Worm (Caenorhabditis elegans): ENCODE results near the gene C27B7.7.

The C27B7.7 gene

ce11 chrIV:8914187-8914586 is 7.3 kb downstream of the C27B7.7 start:
- no peak for TF ChIP-seq unc-62 (GFP tag; optimal IDR thresholded peaks at IDR 0.05)

DNA sequence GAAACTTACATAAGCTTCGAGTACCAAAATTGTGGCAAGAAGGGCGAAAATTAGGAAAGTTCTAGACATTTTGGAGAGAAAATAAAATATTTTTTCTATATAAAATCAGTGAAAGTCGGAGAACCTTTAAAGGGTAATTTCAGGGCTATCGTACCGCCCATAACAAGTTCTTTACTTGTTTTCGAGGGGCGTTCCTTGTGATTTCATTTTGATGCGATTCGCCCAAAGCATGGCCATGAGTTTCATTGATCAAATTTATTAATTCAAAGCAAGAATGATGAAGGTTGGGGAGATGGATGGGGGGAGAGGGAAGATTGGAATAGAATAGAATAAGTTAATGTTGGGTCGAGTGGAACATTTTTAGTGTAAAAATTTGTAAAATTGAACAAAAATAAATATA is 9.2 kb downstream of the C27B7.7 start, which contains the start of gene C27B7.9:
C27B7.9 (minus strand) TSS at position 101 of the 400 bp plus-strand sequence.
- no peak for TF ChIP-seq unc-62 (GFP tag; optimal IDR thresholded peaks at IDR 0.05)

- no peak for TF ChIP-seq unc-62 (GFP tag; optimal IDR thresholded peaks at IDR 0.05)
Measured at ce11 chrIV:8918790-8919189, 11.9 kb downstream of the C27B7.7 start, which contains the start of gene rap-1. rap-1 (minus strand) TSS chrIV:8918890.

ce11 chrIV:8920284-8920806 is 13.5 kb downstream of the C27B7.7 start:
- TF ChIP-seq unc-62 (GFP tag; optimal IDR thresholded peaks at IDR 0.05), result no peak

DNA sequence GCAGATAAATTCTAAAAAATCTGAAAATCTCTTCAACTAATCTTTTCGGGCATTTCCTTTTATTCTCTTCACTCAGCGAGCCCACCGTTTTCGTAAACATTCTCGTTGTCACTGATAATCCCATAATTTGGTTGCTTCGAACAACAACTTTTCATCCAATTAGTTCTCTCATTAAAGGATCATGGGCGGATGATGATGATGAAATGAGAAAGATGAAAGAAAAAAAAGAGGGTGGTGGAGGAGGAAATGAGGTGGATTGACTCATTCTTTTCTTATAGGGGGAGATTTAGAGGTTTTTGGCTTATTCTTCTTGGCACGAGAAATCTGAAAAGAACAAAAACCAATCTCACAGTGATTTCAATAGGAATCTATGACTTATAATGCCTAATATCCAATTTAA is 14.3 kb downstream of the C27B7.7 start:
- no peak for TF ChIP-seq unc-62 (GFP tag; optimal IDR thresholded peaks at IDR 0.05)

DNA sequence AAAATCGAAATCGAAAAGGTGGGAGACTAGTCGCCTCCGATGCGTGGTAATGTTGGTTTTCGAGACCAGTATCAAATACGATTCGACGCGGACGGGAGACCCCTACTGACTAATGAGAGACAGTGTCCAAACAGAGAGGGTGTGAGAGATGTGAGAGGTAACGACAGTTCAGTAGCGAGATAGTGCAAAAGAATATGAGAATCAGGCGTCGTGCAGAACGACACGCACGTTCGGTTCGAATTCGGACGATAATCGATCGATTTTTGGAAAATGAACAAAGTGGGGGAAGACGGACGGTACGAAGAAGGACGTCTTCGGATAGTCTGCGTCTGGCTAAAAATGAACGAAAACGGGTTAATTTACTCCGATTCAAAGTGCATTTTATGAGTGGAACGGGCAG is 15.1 kb downstream of the C27B7.7 start, which contains the start of gene D1046.16:
D1046.16 (plus strand) TSS at position 195 of the 400 bp plus-strand sequence.
- no peak for TF ChIP-seq unc-62 (GFP tag; optimal IDR thresholded peaks at IDR 0.05)

DNA sequence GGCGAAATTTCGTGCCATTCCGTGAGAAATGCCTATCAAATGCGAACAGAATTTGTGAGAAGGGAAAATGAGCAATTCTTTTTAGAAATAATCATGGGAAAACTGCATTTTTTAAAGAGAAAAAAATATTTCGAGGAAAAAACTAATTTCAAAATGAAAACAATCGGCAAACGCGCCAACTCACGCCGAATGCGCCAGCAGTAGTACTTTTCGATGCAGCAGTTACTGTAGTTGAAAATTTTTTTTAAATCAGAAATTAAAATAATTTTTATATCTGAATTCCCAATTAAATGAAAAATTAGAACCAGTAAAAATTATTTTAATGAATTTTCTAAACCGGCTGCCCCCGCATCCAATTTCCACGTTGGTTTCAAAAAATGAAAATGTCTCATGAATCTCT is 16.5 kb downstream of the C27B7.7 start:
- TF ChIP-seq unc-62 (GFP tag; optimal IDR thresholded peaks at IDR 0.05), result no peak

DNA sequence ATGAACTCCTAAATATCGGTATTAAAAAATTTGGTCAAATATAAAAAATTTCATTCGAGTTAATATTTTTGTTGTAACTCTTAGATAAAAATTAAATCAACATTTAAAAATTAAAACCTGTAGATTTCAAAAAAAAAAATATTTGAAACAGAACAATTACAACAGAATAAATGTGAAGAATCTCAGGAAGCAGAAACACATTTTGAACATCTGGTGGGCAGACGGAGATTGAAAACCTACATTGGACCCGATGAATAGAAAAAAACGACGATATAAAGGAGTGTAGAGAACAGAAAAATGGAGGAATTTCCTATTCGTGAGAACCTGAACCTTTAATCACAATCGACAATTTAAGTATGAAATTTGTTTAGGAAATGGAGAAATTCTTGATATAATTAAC is 17.3 kb downstream of the C27B7.7 start:
- TF ChIP-seq unc-62 (GFP tag; optimal IDR thresholded peaks at IDR 0.05), result no peak

DNA sequence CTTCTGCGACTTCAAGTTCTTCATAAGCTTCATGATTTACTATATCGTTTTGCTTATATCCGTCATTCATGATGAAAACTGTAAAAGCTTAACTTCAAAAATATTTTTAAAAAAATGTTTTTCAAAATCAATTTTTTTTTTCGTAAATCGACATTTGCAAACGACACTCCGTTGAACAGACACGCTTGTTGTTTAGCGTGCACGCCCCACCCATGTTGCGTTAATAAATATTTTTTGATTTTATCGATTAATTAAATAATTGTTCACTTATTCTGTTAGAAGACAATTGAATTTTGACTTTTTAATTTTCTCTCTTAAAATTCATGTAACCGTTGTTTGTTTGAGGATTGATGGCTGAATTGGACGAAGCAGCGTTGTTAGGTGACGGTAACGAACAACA is 19.1 kb downstream of the C27B7.7 start, which contains the start of the genes D1046.2 and cfim-2:
D1046.2 (minus strand) TSS at position 78 of the 400 bp plus-strand sequence.
cfim-2 (plus strand) TSS at position 335 of the 400 bp plus-strand sequence.
- no peak for TF ChIP-seq unc-62 (GFP tag; optimal IDR thresholded peaks at IDR 0.05)

ce11 chrIV:8926511-8926910 is 19.7 kb downstream of the C27B7.7 start:
- TF ChIP-seq unc-62 (GFP tag; optimal IDR thresholded peaks at IDR 0.05), result no peak

DNA sequence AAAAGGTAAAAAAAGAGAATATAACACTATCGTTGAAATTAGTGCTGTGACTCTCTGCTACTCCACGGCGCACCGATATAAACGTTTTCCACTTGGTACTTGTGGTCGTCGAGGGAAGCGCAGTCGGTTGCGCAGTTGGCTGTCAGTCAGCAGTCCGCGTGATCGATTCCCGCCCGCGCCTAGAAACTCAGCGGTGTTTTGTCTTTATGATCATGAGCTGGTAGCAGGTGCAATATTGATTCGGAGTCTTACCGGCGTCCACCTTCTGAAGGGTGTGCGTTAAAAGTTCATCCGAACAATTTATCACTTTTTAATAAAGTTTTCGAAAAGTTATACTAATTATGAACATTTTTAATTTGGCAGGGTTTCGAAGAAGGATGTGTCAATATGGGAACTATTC is 20.2 kb downstream of the C27B7.7 start:
- TF ChIP-seq unc-62 (GFP tag; optimal IDR thresholded peaks at IDR 0.05), result no peak

- TF ChIP-seq unc-62 (GFP tag; optimal IDR thresholded peaks at IDR 0.05), result no peak
Measured at ce11 chrIV:8929942-8930492, 23.2 kb downstream of the C27B7.7 start, which contains the start of the genes D1046.18 and slc-25A26. D1046.18 (plus strand) TSS chrIV:8930242. slc-25A26 (plus strand) TSS chrIV:8930442.

DNA sequence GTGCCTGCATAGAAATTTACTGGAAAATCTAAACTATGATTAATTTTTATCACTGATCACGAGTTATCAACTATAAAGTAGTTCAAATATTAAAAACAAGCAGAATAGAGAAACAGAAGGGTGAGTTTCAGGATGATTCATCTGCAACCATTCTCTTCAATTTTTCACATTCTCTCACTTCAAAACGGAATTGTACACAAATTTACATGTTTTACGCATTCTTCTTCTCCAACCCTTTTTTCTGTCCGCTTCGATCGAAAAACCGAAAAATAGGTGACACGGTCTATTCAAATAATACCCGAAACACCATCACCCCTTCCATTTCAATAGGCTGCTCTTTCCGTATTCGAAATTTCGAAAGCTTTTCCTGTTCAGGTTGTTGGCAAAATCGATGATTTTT is 26.7 kb downstream of the C27B7.7 start, which contains the start of gene D1046.4:
D1046.4 (plus strand) TSS at position 301 of the 400 bp plus-strand sequence.
- no peak for TF ChIP-seq unc-62 (GFP tag; optimal IDR thresholded peaks at IDR 0.05)

DNA sequence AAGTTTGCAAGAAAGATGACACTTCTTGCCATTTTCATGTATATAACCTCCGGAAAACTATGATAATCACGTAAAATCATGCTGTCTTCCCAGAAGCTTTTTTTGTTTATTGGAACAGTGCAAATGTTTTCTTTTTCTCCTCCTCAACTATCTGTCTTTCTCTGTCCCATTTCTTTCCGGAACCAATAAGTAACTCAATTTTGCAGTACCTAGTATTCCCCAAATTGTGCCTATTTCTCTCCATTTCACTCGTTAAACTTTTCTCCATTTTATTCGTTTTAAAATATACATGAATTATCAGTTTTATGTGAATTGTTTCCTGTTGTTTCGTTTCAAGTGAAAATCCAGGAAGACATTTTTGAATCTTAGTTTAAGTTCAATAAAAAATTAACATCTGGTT is 36.6 kb downstream of the C27B7.7 start:
- TF ChIP-seq unc-62 (GFP tag; optimal IDR thresholded peaks at IDR 0.05), result no peak

ce11 chrIV:8947146-8947545 is 40.3 kb downstream of the C27B7.7 start:
- no peak for TF ChIP-seq unc-62 (GFP tag; optimal IDR thresholded peaks at IDR 0.05)

- TF ChIP-seq unc-62 (GFP tag; optimal IDR thresholded peaks at IDR 0.05), result no peak
Measured at ce11 chrIV:8949078-8950039, 42.5 kb downstream of the C27B7.7 start.
